Worm (Caenorhabditis elegans): ENCODE measurements around the gene Y48A6C.4.

DNA sequence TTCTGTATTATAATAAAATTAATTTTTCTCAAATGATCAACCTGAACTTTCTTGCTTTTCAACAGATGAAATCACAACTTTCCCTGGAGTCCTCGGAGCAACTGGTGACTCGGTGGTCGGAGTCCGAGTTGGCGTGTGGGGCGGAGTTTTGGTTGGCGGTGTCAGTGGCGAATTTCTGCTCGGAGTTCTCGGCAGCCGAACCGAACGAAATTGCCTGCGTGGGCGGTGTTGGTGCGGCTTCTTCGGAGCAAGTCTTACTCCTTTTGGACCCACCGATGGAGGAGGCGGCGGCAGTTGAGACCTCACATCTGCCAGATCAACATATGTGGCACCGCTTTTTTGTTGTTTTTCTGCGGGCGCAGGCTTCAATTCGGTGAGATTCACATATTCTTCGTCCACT lies 50.1 kb downstream of the Y48A6C.4 start:
- TF ChIP-seq elt-1 (tag; optimal IDR thresholded peaks at IDR 0.05): no peak
- no peak for TF ChIP-seq nhr-237 (tag; optimal IDR thresholded peaks at IDR 0.05)
- no peak for TF ChIP-seq nhr-11 (tag; optimal IDR thresholded peaks at IDR 0.05)
- TF ChIP-seq F13H6.1 (tag; optimal IDR thresholded peaks at IDR 0.05): no peak
- no peak for TF ChIP-seq elt-3 (tag; optimal IDR thresholded peaks at IDR 0.05)
- no peak for TF ChIP-seq nhr-25 (tag; optimal IDR thresholded peaks at IDR 0.05)
- TF ChIP-seq nhr-77 (tag; optimal IDR thresholded peaks at IDR 0.05): no peak
- no peak for TF ChIP-seq snpc-4 (tag; optimal IDR thresholded peaks at IDR 0.05)
- TF ChIP-seq gmeb-1 (tag; optimal IDR thresholded peaks at IDR 0.05): no peak
- TF ChIP-seq lin-39 (tag; optimal IDR thresholded peaks at IDR 0.05): no peak
- no peak for TF ChIP-seq aly-2 (tag; optimal IDR thresholded peaks at IDR 0.05)
- TF ChIP-seq fos-1 (tag; optimal IDR thresholded peaks at IDR 0.05): no peak
- no peak for TF ChIP-seq peb-1 (tag; optimal IDR thresholded peaks at IDR 0.05)

Measured in whole organism, L2 larva.